Fruit fly (Drosophila melanogaster) whole organism, embryonic: ENCODE measurements around the gene Nf-YC.

Source experiments
- Abd-B ChIP-seq: fragments of 200-800 bp; sonication (Bioruptor generic); optimal IDR thresholded peaks from 2 replicates; lab custom pipeline; 2018; ENCODE audit warnings: missing biosample characterization, mild to moderate bottlenecking, missing genetic modification characterization, moderate library complexity
- Ada2b ChIP-seq: fragments of 200-800 bp; sonication (Bioruptor generic); IDR thresholded peaks from 2 replicates; pipeline ENCODE4 v1.3.6; 2022; ENCODE audit warnings: missing biosample characterization, missing genetic modification characterization
- B-H1 ChIP-seq: fragments of 200-800 bp; sonication (Bioruptor generic); IDR thresholded peaks from 3 replicates; pipeline ENCODE4 v1.3.6; 2022; ENCODE audit warnings: missing biosample characterization, missing genetic modification characterization
- Bteb2 ChIP-seq: fragments of 200-800 bp; sonication (Bioruptor generic); optimal IDR thresholded peaks from 2 replicates; lab custom pipeline; 2016; ENCODE audit warnings: missing biosample characterization, missing genetic modification characterization
- CG10274 ChIP-seq: fragments of 200-800 bp; sonication (Bioruptor generic); optimal IDR thresholded peaks from 3 replicates; lab custom pipeline; 2017; ENCODE audit warnings: missing biosample characterization, mild to moderate bottlenecking, missing genetic modification characterization
- CG10959 ChIP-seq: fragments of 200-800 bp; sonication (Bioruptor generic); IDR thresholded peaks from 2 replicates; pipeline ENCODE4 v1.3.6; 2022; ENCODE audit warnings: missing biosample characterization, missing genetic modification characterization
- CG12104 ChIP-seq: fragments of 200-800 bp; sonication (Bioruptor generic); optimal IDR thresholded peaks from 3 replicates; lab custom pipeline; 2016; ENCODE audit warnings: missing biosample characterization, missing genetic modification characterization
- CG12391 ChIP-seq: fragments of 200-800 bp; sonication (Bioruptor generic); optimal IDR thresholded peaks from 3 replicates; lab custom pipeline; 2018; ENCODE audit warnings: missing biosample characterization, mild to moderate bottlenecking, missing genetic modification characterization, moderate library complexity
- CG13775 ChIP-seq: fragments of 200-800 bp; sonication (Bioruptor generic); optimal IDR thresholded peaks from 3 replicates; lab custom pipeline; 2017; ENCODE audit warnings: missing biosample characterization, mild to moderate bottlenecking, missing genetic modification characterization
- CG13894 ChIP-seq: fragments of 200-800 bp; sonication (Bioruptor generic); optimal IDR thresholded peaks from 3 replicates; lab custom pipeline; 2018; ENCODE audit warnings: missing biosample characterization, mild to moderate bottlenecking, missing genetic modification characterization, moderate library complexity
- CG15011 ChIP-seq: fragments of 200-800 bp; sonication (Bioruptor generic); optimal IDR thresholded peaks from 3 replicates; lab custom pipeline; 2018; ENCODE audit warnings: missing biosample characterization, mild to moderate bottlenecking, missing genetic modification characterization
- CG1529 ChIP-seq: fragments of 200-800 bp; sonication (Bioruptor generic); optimal IDR thresholded peaks from 3 replicates; lab custom pipeline; 2018; ENCODE audit warnings: missing biosample characterization, missing genetic modification characterization
- CG15601 ChIP-seq: fragments of 200-800 bp; sonication (Bioruptor generic); optimal IDR thresholded peaks from 3 replicates; lab custom pipeline; 2019; ENCODE audit warnings: missing biosample characterization, mild to moderate bottlenecking, missing genetic modification characterization, moderate library complexity
- CG18262 ChIP-seq: fragments of 200-800 bp; optimal IDR thresholded peaks from 3 replicates; lab custom pipeline; 2019; ENCODE audit warnings: missing biosample characterization, mild to moderate bottlenecking, missing genetic modification characterization, moderate library complexity
- CG30020 ChIP-seq: fragments of 200-800 bp; optimal IDR thresholded peaks from 2 replicates; lab custom pipeline; 2019; ENCODE audit warnings: missing biosample characterization, mild to moderate bottlenecking, missing genetic modification characterization, moderate library complexity
- CG34224 ChIP-seq: fragments of 200-800 bp; sonication (Bioruptor generic); IDR thresholded peaks from 3 replicates; pipeline ENCODE4 v1.3.6; 2022; ENCODE audit warnings: missing biosample characterization, missing genetic modification characterization; ENCODE audit not compliant: partially characterized antibody
- CG43689 ChIP-seq: fragments of 200-800 bp; sonication (Bioruptor generic); IDR thresholded peaks from 2 replicates; pipeline ENCODE4 v1.3.6; 2022; ENCODE audit warnings: missing biosample characterization, missing genetic modification characterization
- CG7372 ChIP-seq: fragments of 200-800 bp; sonication (Bioruptor generic); IDR thresholded peaks from 2 replicates; pipeline ENCODE4 v1.3.6; 2022; ENCODE audit warnings: missing biosample characterization, missing genetic modification characterization
- CG7745 ChIP-seq: fragments of 200-800 bp; sonication (Bioruptor generic); optimal IDR thresholded peaks from 2 replicates; lab custom pipeline; 2018; ENCODE audit warnings: missing biosample characterization, mild to moderate bottlenecking, missing genetic modification characterization, moderate library complexity
- CG7987 ChIP-seq: fragments of 200-800 bp; sonication (Bioruptor generic); optimal IDR thresholded peaks from 2 replicates; lab custom pipeline; 2018; ENCODE audit warnings: missing biosample characterization, mild to moderate bottlenecking, missing genetic modification characterization, moderate library complexity
- CG8281 ChIP-seq: fragments of 200-800 bp; sonication (Bioruptor generic); optimal IDR thresholded peaks from 2 replicates; lab custom pipeline; 2018; ENCODE audit warnings: missing biosample characterization, mild to moderate bottlenecking, missing genetic modification characterization, moderate library complexity
- CG8478 ChIP-seq: fragments of >200 bp; optimal IDR thresholded peaks from 2 replicates; lab custom pipeline; 2018
- Dip2 ChIP-seq: fragments of 200-800 bp; sonication (Bioruptor generic); IDR thresholded peaks from 2 replicates; pipeline ENCODE4 v1.3.6; 2022; ENCODE audit warnings: missing biosample characterization, missing genetic modification characterization
- Dip3 ChIP-seq: fragments of 200-800 bp; sonication (Bioruptor generic); optimal IDR thresholded peaks from 3 replicates; lab custom pipeline; 2016; ENCODE audit warnings: missing biosample characterization, missing genetic modification characterization
- Doc2 ChIP-seq: fragments of 200-800 bp; sonication (Bioruptor generic); IDR thresholded peaks from 2 replicates; pipeline ENCODE4 v1.3.6; 2022; ENCODE audit warnings: missing biosample characterization, missing genetic modification characterization
- Dp ChIP-seq: fragments of 200-800 bp; sonication (Bioruptor generic); optimal IDR thresholded peaks from 2 replicates; lab custom pipeline; 2018; ENCODE audit warnings: missing biosample characterization, mild to moderate bottlenecking, missing genetic modification characterization, moderate library complexity
- Eip74EF ChIP-seq, 2 experiments: fragments of 200-800 bp in 1 of 2; fragments of >200 bp in 1 of 2; sonication (Bioruptor generic) in 1 of 2; optimal IDR thresholded peaks; 2 replicates each; lab custom pipeline; 2017 to 2019; ENCODE audit warnings: missing biosample characterization in 2 of 2, missing genetic modification characterization in 2 of 2, mild to moderate bottlenecking in 1 of 2, moderate library complexity in 1 of 2
- Ets65A ChIP-seq: fragments of 200-800 bp; sonication (Bioruptor generic); peaks from one replicate; lab custom pipeline; 2016; ENCODE audit warnings: missing biosample characterization, missing genetic modification characterization
- Hr39 ChIP-seq: fragments of >200 bp; optimal IDR thresholded peaks from 2 replicates; lab custom pipeline; 2017
- Kr ChIP-seq: fragments of 200-800 bp; sonication (Bioruptor generic); optimal IDR thresholded peaks from 2 replicates; lab custom pipeline; 2017; ENCODE audit warnings: missing biosample characterization, mild to moderate bottlenecking, missing genetic modification characterization
- Nf-YC ChIP-seq: fragments of 200-800 bp; optimal IDR thresholded peaks from 3 replicates; lab custom pipeline; 2019; ENCODE audit warnings: missing biosample characterization, mild to moderate bottlenecking, missing genetic modification characterization, moderate library complexity
- Rfx ChIP-seq: fragments of 200-800 bp; sonication (Bioruptor generic); IDR thresholded peaks from 2 replicates; pipeline ENCODE4 v1.3.6; 2022; ENCODE audit warnings: missing biosample characterization, missing genetic modification characterization
- Rx ChIP-seq: fragments of 200-800 bp; sonication (Bioruptor generic); IDR thresholded peaks from 2 replicates; pipeline ENCODE4 v1.3.6; 2022; ENCODE audit warnings: missing biosample characterization, missing genetic modification characterization
- Vsx1 ChIP-seq: fragments of 200-800 bp; sonication (Bioruptor generic); optimal IDR thresholded peaks from 2 replicates; lab custom pipeline; 2017; ENCODE audit warnings: missing biosample characterization, mild to moderate bottlenecking, missing genetic modification characterization, missing genetic modification reagents
- abd-A ChIP-seq: fragments of 200-800 bp; sonication (Bioruptor generic); optimal IDR thresholded peaks from 3 replicates; lab custom pipeline; 2019; ENCODE audit warnings: missing biosample characterization, mild to moderate bottlenecking, missing genetic modification characterization, moderate library complexity
- az2 ChIP-seq: fragments of 200-800 bp; sonication (Bioruptor generic); optimal IDR thresholded peaks from 3 replicates; lab custom pipeline; 2016; ENCODE audit warnings: missing biosample characterization, missing genetic modification characterization
- ci ChIP-seq: fragments of 200-800 bp; sonication (Bioruptor generic); IDR thresholded peaks from 3 replicates; pipeline ENCODE4 v1.3.6; 2022; ENCODE audit warnings: missing biosample characterization, missing genetic modification characterization
- crc ChIP-seq: fragments of 200-800 bp; sonication (Bioruptor generic); optimal IDR thresholded peaks from 2 replicates; lab custom pipeline; 2016; ENCODE audit warnings: missing biosample characterization, missing genetic modification characterization
- en ChIP-seq: fragments of 200-800 bp; sonication (Bioruptor generic); optimal IDR thresholded peaks from 2 replicates; lab custom pipeline; 2016; ENCODE audit warnings: missing biosample characterization, missing genetic modification characterization
- h ChIP-seq: fragments of >200 bp; optimal IDR thresholded peaks from 2 replicates; lab custom pipeline; 2017
- jumu ChIP-seq: fragments of 200-800 bp; sonication (Bioruptor generic); optimal IDR thresholded peaks from 3 replicates; lab custom pipeline; 2016; ENCODE audit warnings: missing biosample characterization, missing genetic modification characterization
- kah ChIP-seq: fragments of 200-800 bp; sonication (Bioruptor generic); optimal IDR thresholded peaks from 2 replicates; lab custom pipeline; 2018; ENCODE audit warnings: missing biosample characterization, mild to moderate bottlenecking, missing genetic modification characterization
- onecut ChIP-seq: fragments of 200-800 bp; sonication (Bioruptor generic); IDR thresholded peaks from 2 replicates; pipeline ENCODE4 v1.3.6; 2022; ENCODE audit warnings: missing biosample characterization, missing genetic modification characterization
- sc ChIP-seq, 3 experiments: fragments of >200 bp in 2 of 3; fragments of 200-800 bp in 1 of 3; sonication (Bioruptor generic) in 1 of 3; optimal IDR thresholded peaks; 2 replicates in 2 of 3; 3 replicates in 1 of 3; lab custom pipeline; 2017; ENCODE audit warnings: mild to moderate bottlenecking in 1 of 3, missing biosample characterization in 1 of 3, missing genetic modification characterization in 1 of 3, missing genetic modification reagents in 1 of 3
- scrt ChIP-seq: fragments of 200-800 bp; sonication (Bioruptor generic); optimal IDR thresholded peaks from 2 replicates; lab custom pipeline; 2018; ENCODE audit warnings: missing biosample characterization, mild to moderate bottlenecking, missing genetic modification characterization, moderate library complexity
- sima ChIP-seq: fragments of 200-800 bp; sonication (Bioruptor generic); optimal IDR thresholded peaks from 2 replicates; lab custom pipeline; 2016; ENCODE audit warnings: missing biosample characterization, missing genetic modification characterization
- slp2 ChIP-seq: fragments of 200-800 bp; sonication (Bioruptor generic); optimal IDR thresholded peaks from 2 replicates; lab custom pipeline; 2016; ENCODE audit warnings: missing biosample characterization, missing genetic modification characterization
- ssp ChIP-seq: fragments of 200-800 bp; sonication (Bioruptor generic); IDR thresholded peaks from 2 replicates; pipeline ENCODE4 v1.3.6; 2022; ENCODE audit warnings: missing biosample characterization, missing genetic modification characterization
- tna ChIP-seq: fragments of 200-800 bp; sonication (Bioruptor generic); IDR thresholded peaks from 2 replicates; pipeline ENCODE4 v1.3.6; 2022; ENCODE audit warnings: missing biosample characterization, missing genetic modification characterization; ENCODE audit not compliant: partially characterized antibody
- twi ChIP-seq: fragments of 200-800 bp; optimal IDR thresholded peaks from 2 replicates; lab custom pipeline; 2019; ENCODE audit warnings: missing biosample characterization, mild to moderate bottlenecking, missing genetic modification characterization, moderate library complexity
- zen2 ChIP-seq: fragments of 200-800 bp; sonication (Bioruptor generic); IDR thresholded peaks from 3 replicates; pipeline ENCODE4 v1.3.6; 2022; ENCODE audit warnings: missing biosample characterization, missing genetic modification characterization; ENCODE audit not compliant: partially characterized antibody
- zfh1 ChIP-seq: fragments of 200-800 bp; sonication (Bioruptor generic); IDR thresholded peaks from 3 replicates; pipeline ENCODE4 v1.3.6; 2022; ENCODE audit warnings: missing biosample characterization, missing genetic modification characterization

Nf-YC gene

dm6 chrX:6794826-6795225 is 25.9 kb downstream of the Nf-YC start (continued):
- no peak for TF ChIP-seq CG43689
- TF ChIP-seq Rfx (GFP tag; lab: Robert Waterston, UW): no peak
- TF ChIP-seq zen2 (GFP tag; lab: Robert Waterston, UW): no peak
- no peak for TF ChIP-seq CG1529
- no peak for TF ChIP-seq CG10274
- no peak for TF ChIP-seq CG8478 (lab: Kevin White, UChicago)
- TF ChIP-seq CG10959 (GFP tag; lab: Robert Waterston, UW): no peak
- no peak for TF ChIP-seq CG7745 (tag; lab: Kevin White, UChicago)
- TF ChIP-seq tna (GFP tag; lab: Robert Waterston, UW): no peak
- TF ChIP-seq Dip3 (GFP tag; lab: Kevin White, UChicago): no peak
- no peak for TF ChIP-seq CG34224 (GFP tag; lab: Robert Waterston, UW)
- peak; percentile 3 for TF ChIP-seq CG12391
- TF ChIP-seq Doc2 (GFP tag; lab: Robert Waterston, UW): no peak
- peak; percentile 13; the same call in 1 of the 3 replicates for TF ChIP-seq B-H1 (GFP tag; lab: Robert Waterston, UW)
- peak; percentile 64; the same call in 1 of the 3 replicates for TF ChIP-seq ci (GFP tag; lab: Robert Waterston, UW)
- TF ChIP-seq CG12104 (GFP tag; lab: Kevin White, UChicago): no peak
- no peak for TF ChIP-seq abd-A
- no peak for TF ChIP-seq CG15601 (tag; lab: Kevin White, UChicago)
- TF ChIP-seq h (lab: Kevin White, UChicago): no peak
- no peak for TF ChIP-seq Bteb2 (GFP tag; lab: Kevin White, UChicago)
- TF ChIP-seq jumu: no peak
- no peak for TF ChIP-seq Dip2 (GFP tag; lab: Robert Waterston, UW)
- TF ChIP-seq sc (optimal IDR thresholded peaks at IDR 0.05; lab: Kevin White, UChicago): no peak
- no peak for TF ChIP-seq sc (GFP tag; optimal IDR thresholded peaks at IDR 0.05; lab: Kevin White, UChicago)
- TF ChIP-seq CG15011 (GFP tag; lab: Kevin White, UChicago): no peak
- no peak for TF ChIP-seq scrt (GFP tag; lab: Kevin White, UChicago)
- no peak for TF ChIP-seq en (GFP tag; lab: Kevin White, UChicago)
- TF ChIP-seq CG7987 (GFP tag; lab: Kevin White, UChicago): no peak
- TF ChIP-seq sima (GFP tag; lab: Kevin White, UChicago): no peak
- TF ChIP-seq Ets65A (GFP tag; lab: Kevin White, UChicago): peak; percentile 67
- TF ChIP-seq Abd-B (GFP tag; lab: Kevin White, UChicago): peak; percentile 20
- TF ChIP-seq Rx (GFP tag; lab: Robert Waterston, UW): no peak
- TF ChIP-seq Hr39 (lab: Kevin White, UChicago): no peak
- TF ChIP-seq Vsx1 (GFP tag; lab: Kevin White, UChicago): no peak
- TF ChIP-seq zfh1 (GFP tag; lab: Robert Waterston, UW): no peak
- no peak for TF ChIP-seq kah (GFP tag; lab: Kevin White, UChicago)
- no peak for TF ChIP-seq CG7372 (GFP tag; lab: Robert Waterston, UW)
- TF ChIP-seq twi (tag; lab: Kevin White, UChicago): no peak
- no peak for TF ChIP-seq Kr (GFP tag; lab: Kevin White, UChicago)
- no peak for TF ChIP-seq onecut
- TF ChIP-seq crc (GFP tag; lab: Kevin White, UChicago): no peak
- no peak for TF ChIP-seq slp2
- TF ChIP-seq ssp: 0 out of 2 replicates have a peak, but pooled peaks have one; percentile 12
- 0 out of 2 replicates have a peak, but pooled peaks have one; percentile 28 for TF ChIP-seq Ada2b
- TF ChIP-seq CG8281 (tag; lab: Kevin White, UChicago): no peak
- no peak for TF ChIP-seq Eip74EF (GFP tag; optimal IDR thresholded peaks at IDR 0.05; lab: Kevin White, UChicago)
- TF ChIP-seq Nf-YC (tag; lab: Kevin White, UChicago): no peak
- no peak for TF ChIP-seq CG13775 (GFP tag; lab: Kevin White, UChicago)
- no peak for TF ChIP-seq az2
- no peak for TF ChIP-seq Dp
- no peak for TF ChIP-seq CG18262
- TF ChIP-seq CG13894 (tag; lab: Kevin White, UChicago): no peak
- no peak for TF ChIP-seq CG30020
